Fruit fly (Drosophila melanogaster): ENCODE data around the gene aos.

DNA sequence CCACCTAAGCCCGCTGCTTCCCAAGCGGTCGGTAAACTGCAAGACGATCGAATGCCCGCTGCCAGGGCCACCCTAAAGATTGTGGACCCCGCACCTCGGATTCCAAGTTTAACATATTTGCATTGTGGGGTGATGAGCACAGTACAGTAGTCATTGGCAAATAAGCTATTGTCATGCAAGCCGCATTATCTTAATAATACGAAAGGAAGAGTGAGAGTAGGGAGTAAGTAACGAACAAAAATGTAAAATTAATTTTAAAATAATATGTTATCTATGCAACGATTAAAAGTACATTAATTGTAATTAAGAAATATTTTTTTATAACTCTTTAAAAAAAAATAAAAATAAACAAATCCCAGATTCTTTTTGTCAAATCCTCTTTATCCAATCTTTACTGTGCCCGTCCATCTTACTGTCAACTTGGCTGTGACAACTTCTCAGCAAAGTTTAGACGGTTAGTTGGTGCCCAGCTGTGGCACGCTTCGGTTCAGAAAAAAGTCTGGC is 13.8 kb upstream of the aos start, which contains the start of gene st:
- TF ChIP-seq EcR (GFP tag; optimal IDR thresholded peaks at IDR 0.05) (no peak), CG8478 (optimal IDR thresholded peaks at IDR 0.05) (no peak)
